Fruit fly (Drosophila melanogaster) whole organism, embryonic: ENCODE measurements around the gene CG14694.

Experiments used
- Asciz ChIP-seq: fragments of 200-800 bp; sonication (Bioruptor generic); optimal IDR thresholded peaks from 2 replicates; lab custom pipeline; 2017; ENCODE audit warnings: missing biosample characterization, mild to moderate bottlenecking, missing genetic modification characterization, missing genetic modification reagents
- Atf6 ChIP-seq: fragments of 200-800 bp; sonication (Bioruptor generic); IDR thresholded peaks from 2 replicates; pipeline ENCODE4 v1.3.6; 2022; ENCODE audit warnings: missing biosample characterization, missing genetic modification characterization
- Awh ChIP-seq: fragments of 200-800 bp; sonication (Bioruptor generic); IDR thresholded peaks from 2 replicates; pipeline ENCODE4, ENCODE4 v1.3.6; 2022; ENCODE audit warnings: missing biosample characterization, missing genetic modification characterization
- CG10959 ChIP-seq: fragments of 200-800 bp; sonication (Bioruptor generic); IDR thresholded peaks from 2 replicates; pipeline ENCODE4 v1.3.6; 2022; ENCODE audit warnings: missing biosample characterization, missing genetic modification characterization
- CG11398 ChIP-seq: fragments of 200-800 bp; sonication (Bioruptor generic); optimal IDR thresholded peaks from 2 replicates; lab custom pipeline; 2016; ENCODE audit warnings: missing biosample characterization, missing genetic modification characterization
- CG11696 ChIP-seq: fragments of 200-800 bp; sonication (Bioruptor generic); IDR thresholded peaks from 2 replicates; pipeline ENCODE4 v1.3.6; 2022; ENCODE audit warnings: missing biosample characterization, missing genetic modification characterization
- CG12071 ChIP-seq: fragments of 200-800 bp; sonication (Bioruptor generic); optimal IDR thresholded peaks from 3 replicates; lab custom pipeline; 2018; ENCODE audit warnings: missing biosample characterization, mild to moderate bottlenecking, missing genetic modification characterization
- CG13894 ChIP-seq: fragments of 200-800 bp; sonication (Bioruptor generic); optimal IDR thresholded peaks from 3 replicates; lab custom pipeline; 2018; ENCODE audit warnings: missing biosample characterization, mild to moderate bottlenecking, missing genetic modification characterization, moderate library complexity
- CG1529 ChIP-seq: fragments of 200-800 bp; sonication (Bioruptor generic); optimal IDR thresholded peaks from 3 replicates; lab custom pipeline; 2018; ENCODE audit warnings: missing biosample characterization, missing genetic modification characterization
- CG16863 ChIP-seq: fragments of 200-800 bp; sonication (Bioruptor generic); optimal IDR thresholded peaks from 3 replicates; lab custom pipeline; 2016; ENCODE audit warnings: missing biosample characterization, missing genetic modification characterization
- CG17186 ChIP-seq: fragments of 200-800 bp; sonication (Bioruptor generic); optimal IDR thresholded peaks from 3 replicates; lab custom pipeline; 2017; ENCODE audit warnings: missing biosample characterization, missing genetic modification reagents, missing genetic modification characterization
- CG2199 ChIP-seq: fragments of 200-800 bp; sonication (Bioruptor generic); IDR thresholded peaks from 3 replicates; pipeline ENCODE4 v1.3.6; 2022; ENCODE audit warnings: missing biosample characterization, missing genetic modification characterization
- CG31365 ChIP-seq: fragments of 200-800 bp; sonication (Bioruptor generic); optimal IDR thresholded peaks from 2 replicates; lab custom pipeline; 2018; ENCODE audit warnings: missing biosample characterization, mild to moderate bottlenecking, missing genetic modification characterization
- CG33557 ChIP-seq: fragments of 200-800 bp; sonication (Bioruptor generic); optimal IDR thresholded peaks from 2 replicates; lab custom pipeline; 2019; ENCODE audit warnings: missing biosample characterization, mild to moderate bottlenecking, missing genetic modification characterization, moderate library complexity
- CG34224 ChIP-seq: fragments of 200-800 bp; sonication (Bioruptor generic); IDR thresholded peaks from 3 replicates; pipeline ENCODE4 v1.3.6; 2022; ENCODE audit warnings: missing biosample characterization, missing genetic modification characterization; ENCODE audit not compliant: partially characterized antibody
- CG34376 ChIP-seq: fragments of 200-800 bp; sonication (Bioruptor generic); optimal IDR thresholded peaks from 2 replicates; lab custom pipeline; 2018; ENCODE audit warnings: missing biosample characterization, mild to moderate bottlenecking, missing genetic modification characterization
- CG34422 ChIP-seq: fragments of 200-800 bp; sonication (Bioruptor generic); IDR thresholded peaks from 3 replicates; pipeline ENCODE4 v1.3.6; 2022; ENCODE audit warnings: missing biosample characterization, missing genetic modification characterization
- CG3847 ChIP-seq: fragments of 200-800 bp; sonication (Bioruptor generic); IDR thresholded peaks from 2 replicates; pipeline ENCODE4 v1.3.6; 2022; ENCODE audit warnings: missing biosample characterization, missing genetic modification characterization
- CG4404 ChIP-seq: fragments of 200-800 bp; sonication (Bioruptor generic); IDR thresholded peaks from 2 replicates; pipeline ENCODE4 v1.3.6; 2022; ENCODE audit warnings: missing biosample characterization, missing genetic modification characterization
- CG6254 ChIP-seq: fragments of 200-800 bp; sonication (Bioruptor generic); optimal IDR thresholded peaks from 3 replicates; lab custom pipeline; 2017; ENCODE audit warnings: mild to moderate bottlenecking, missing biosample characterization, missing genetic modification reagents, missing genetic modification characterization
- CG6272 ChIP-seq: fragments of 200-800 bp; sonication (Bioruptor generic); IDR thresholded peaks from 2 replicates; pipeline ENCODE4 v1.3.6; 2022; ENCODE audit warnings: missing biosample characterization, missing genetic modification characterization
- CG6683 ChIP-seq: fragments of 200-800 bp; sonication (Bioruptor generic); optimal IDR thresholded peaks from 2 replicates; lab custom pipeline; 2017; ENCODE audit warnings: missing biosample characterization, mild to moderate bottlenecking, missing genetic modification characterization, missing genetic modification reagents
- CG7271 ChIP-seq: fragments of 200-800 bp; sonication (Bioruptor generic); optimal IDR thresholded peaks from 2 replicates; lab custom pipeline; 2018; ENCODE audit warnings: missing biosample characterization, mild to moderate bottlenecking, missing genetic modification characterization, moderate library complexity
- CG8924 ChIP-seq: fragments of 200-800 bp; optimal IDR thresholded peaks from 3 replicates; lab custom pipeline; 2019; ENCODE audit warnings: missing biosample characterization, mild to moderate bottlenecking, missing genetic modification characterization, moderate library complexity
- CG9876 ChIP-seq: fragments of 200-800 bp; sonication (Bioruptor generic); optimal IDR thresholded peaks from 2 replicates; lab custom pipeline; 2016; ENCODE audit warnings: missing biosample characterization, missing genetic modification characterization
- Deaf1 ChIP-seq: fragments of 200-800 bp; optimal IDR thresholded peaks from 3 replicates; lab custom pipeline; 2019; ENCODE audit warnings: missing biosample characterization, mild to moderate bottlenecking, missing genetic modification characterization, moderate library complexity
- Dip2 ChIP-seq: fragments of 200-800 bp; sonication (Bioruptor generic); IDR thresholded peaks from 2 replicates; pipeline ENCODE4 v1.3.6; 2022; ENCODE audit warnings: missing biosample characterization, missing genetic modification characterization
- Doc3 ChIP-seq: fragments of 200-800 bp; sonication (Bioruptor generic); IDR thresholded peaks from 3 replicates; pipeline ENCODE4 v1.3.6; 2022; ENCODE audit warnings: missing biosample characterization, missing genetic modification characterization; ENCODE audit not compliant: partially characterized antibody
- E2f2 ChIP-seq: fragments of 200-800 bp; sonication (Bioruptor generic); IDR thresholded peaks from 2 replicates; pipeline ENCODE4 v1.3.6; 2022; ENCODE audit warnings: missing biosample characterization, missing genetic modification characterization
- ERR ChIP-seq: fragments of 200-800 bp; sonication (Bioruptor generic); optimal IDR thresholded peaks from 2 replicates; lab custom pipeline; 2016; ENCODE audit warnings: missing biosample characterization, missing genetic modification characterization
- Fer2 ChIP-seq: fragments of 200-800 bp; sonication (Bioruptor generic); optimal IDR thresholded peaks from 2 replicates; lab custom pipeline; 2018; ENCODE audit warnings: missing biosample characterization, mild to moderate bottlenecking, missing genetic modification characterization, moderate library complexity
- Hr3 ChIP-seq: fragments of 200-800 bp; sonication (Bioruptor generic); optimal IDR thresholded peaks from 3 replicates; lab custom pipeline; 2016; ENCODE audit warnings: missing biosample characterization, missing genetic modification characterization
- MBD-R2 ChIP-seq: fragments of 200-800 bp; sonication (Bioruptor generic); IDR thresholded peaks from 2 replicates; pipeline ENCODE4 v1.3.6; 2022; ENCODE audit warnings: missing biosample characterization, missing genetic modification characterization
- al ChIP-seq: fragments of 200-800 bp; sonication (Bioruptor generic); IDR thresholded peaks from 2 replicates; pipeline ENCODE4 v1.3.6; 2022; ENCODE audit warnings: missing biosample characterization, missing genetic modification characterization
- cwo ChIP-seq: fragments of 200-800 bp; sonication (Bioruptor generic); optimal IDR thresholded peaks from 3 replicates; lab custom pipeline; 2017; ENCODE audit warnings: missing biosample characterization, missing genetic modification characterization, mild to moderate bottlenecking, moderate library complexity, missing genetic modification reagents
- da ChIP-seq: fragments of 200-800 bp; sonication (Bioruptor generic); optimal IDR thresholded peaks from 2 replicates; lab custom pipeline; 2016; ENCODE audit warnings: missing biosample characterization, missing genetic modification characterization
- danr ChIP-seq: fragments of 200-800 bp; sonication (Bioruptor generic); IDR thresholded peaks from 2 replicates; pipeline ENCODE4 v1.3.6; 2022; ENCODE audit warnings: missing biosample characterization, missing genetic modification characterization
- dm ChIP-seq: fragments of 200-800 bp; sonication (Bioruptor generic); optimal IDR thresholded peaks from 3 replicates; lab custom pipeline; 2016; ENCODE audit warnings: missing biosample characterization, missing genetic modification characterization
- esg ChIP-seq: fragments of 200-800 bp; sonication (Bioruptor generic); conservative IDR thresholded peaks from 2 replicates; pipeline ENCODE4 v1.3.6; 2022; ENCODE audit warnings: missing biosample characterization, missing genetic modification characterization
- eve ChIP-seq, 2 experiments: fragments of >200 bp; optimal IDR thresholded peaks; 2 replicates each; lab custom pipeline; 2017; ENCODE audit warnings: missing biosample characterization in 2 of 2, missing genetic modification characterization in 2 of 2
- exex ChIP-seq: fragments of 200-800 bp; sonication (Bioruptor generic); optimal IDR thresholded peaks from 4 replicates; lab custom pipeline; 2018; ENCODE audit warnings: missing biosample characterization, mild to moderate bottlenecking, missing genetic modification characterization, moderate library complexity
- jing ChIP-seq: fragments of 200-800 bp; sonication (Bioruptor generic); optimal IDR thresholded peaks from 2 replicates; lab custom pipeline; 2018; ENCODE audit warnings: missing biosample characterization, mild to moderate bottlenecking, missing genetic modification characterization
- klu ChIP-seq: fragments of 200-800 bp; sonication (Bioruptor generic); IDR thresholded peaks from 2 replicates; pipeline ENCODE4 v1.3.6; 2022; ENCODE audit warnings: missing biosample characterization, missing genetic modification characterization
- knrl ChIP-seq: fragments of 200-800 bp; sonication (Bioruptor generic); IDR thresholded peaks from 3 replicates; pipeline ENCODE4 v1.3.6; 2022; ENCODE audit warnings: missing biosample characterization, missing genetic modification characterization; ENCODE audit not compliant: partially characterized antibody
- nerfin-1 ChIP-seq: fragments of 200-800 bp; sonication (Bioruptor generic); optimal IDR thresholded peaks from 3 replicates; lab custom pipeline; 2019; ENCODE audit warnings: missing biosample characterization, mild to moderate bottlenecking, missing genetic modification characterization, moderate library complexity
- pnt ChIP-seq: fragments of 200-800 bp; sonication (Bioruptor generic); optimal IDR thresholded peaks from 3 replicates; lab custom pipeline; 2016; ENCODE audit warnings: missing biosample characterization, missing genetic modification characterization
- pum ChIP-seq: fragments of 200-800 bp; sonication (Bioruptor generic); optimal IDR thresholded peaks from 2 replicates; lab custom pipeline; 2016; ENCODE audit warnings: missing biosample characterization, missing genetic modification characterization
- sens ChIP-seq: fragments of 200-800 bp; sonication (Bioruptor generic); peaks from one replicate; lab custom pipeline; 2016; ENCODE audit warnings: missing biosample characterization, missing genetic modification characterization
- slbo ChIP-seq: fragments of 200-800 bp; sonication (Bioruptor generic); IDR thresholded peaks from 2 replicates; pipeline ENCODE4 v1.3.6; 2022; ENCODE audit warnings: missing biosample characterization, missing genetic modification characterization
- ssp ChIP-seq: fragments of 200-800 bp; sonication (Bioruptor generic); IDR thresholded peaks from 2 replicates; pipeline ENCODE4 v1.3.6; 2022; ENCODE audit warnings: missing biosample characterization, missing genetic modification characterization
- usp ChIP-seq: fragments of >200 bp; optimal IDR thresholded peaks from 2 replicates; lab custom pipeline; 2017; ENCODE audit warnings: missing biosample characterization, missing genetic modification characterization

Gene CG14694

dm6 chr3R:10862773-10863445, 3.3 kb upstream of the CG14694 start, which contains the start of gene CG6574 (continued):
- TF ChIP-seq ssp (GFP tag; lab: Robert Waterston, UW) = no peak
- TF ChIP-seq nerfin-1 (tag; lab: Kevin White, UChicago) = no peak
- TF ChIP-seq CG11696 (GFP tag; lab: Robert Waterston, UW) = peak; percentile 95
- TF ChIP-seq Asciz (GFP tag; lab: Kevin White, UChicago) = no peak
- no peak for TF ChIP-seq eve (GFP tag; optimal IDR thresholded peaks at IDR 0.05; lab: Kevin White, UChicago)
- TF ChIP-seq MBD-R2 = peak; percentile 57; the same call in 1 of the 2 replicates
- TF ChIP-seq ERR (GFP tag; lab: Kevin White, UChicago) = no peak
- TF ChIP-seq CG12071 (GFP tag; lab: Kevin White, UChicago) = peak; percentile 35
- peak; percentile 46 for TF ChIP-seq CG34376 (GFP tag; lab: Kevin White, UChicago)
- no peak for TF ChIP-seq dm (GFP tag; lab: Kevin White, UChicago)
- no peak for TF ChIP-seq CG13894
- no peak for TF ChIP-seq pnt
- TF ChIP-seq Atf6 (GFP tag; lab: Robert Waterston, UW) = no peak
- TF ChIP-seq Hr3 (GFP tag; lab: Kevin White, UChicago) = no peak
- no peak; the same call in 1 of the 2 replicates for TF ChIP-seq esg (GFP tag; lab: Robert Waterston, UW)
- no peak for TF ChIP-seq CG33557 (GFP tag; lab: Kevin White, UChicago)
- TF ChIP-seq E2f2 (GFP tag; lab: Robert Waterston, UW) = peak; percentile 15; the same call in 1 of the 2 replicates
- TF ChIP-seq CG9876 (GFP tag; lab: Kevin White, UChicago) = no peak
- peak; percentile 36 for TF ChIP-seq CG6254 (GFP tag; lab: Kevin White, UChicago)
- no peak for TF ChIP-seq CG6272 (GFP tag; lab: Robert Waterston, UW)
- TF ChIP-seq Fer2 (tag; lab: Kevin White, UChicago) = no peak
- 0 out of 3 replicates have a peak, but pooled peaks have one; percentile 6 for TF ChIP-seq Doc3 (GFP tag; lab: Robert Waterston, UW)
- TF ChIP-seq CG17186 = no peak
- TF ChIP-seq Dip2 (GFP tag; lab: Robert Waterston, UW) = no peak
- TF ChIP-seq CG31365 (tag; lab: Kevin White, UChicago) = peak; percentile 34
- peak; percentile 20; the same call in 1 of the 3 replicates for TF ChIP-seq CG34422 (GFP tag; lab: Robert Waterston, UW)
- no peak for TF ChIP-seq CG11398
- no peak for TF ChIP-seq Awh (GFP tag; lab: Robert Waterston, UW)
- TF ChIP-seq CG4404 (GFP tag; lab: Robert Waterston, UW) = no peak
- TF ChIP-seq Deaf1 (tag; lab: Kevin White, UChicago) = no peak
- TF ChIP-seq CG8924 (tag; lab: Kevin White, UChicago) = peak; percentile 5
- no peak for TF ChIP-seq da (GFP tag; lab: Kevin White, UChicago)
- TF ChIP-seq sens = peak; percentile 86
- peak; percentile 67 for TF ChIP-seq exex (tag; lab: Kevin White, UChicago)
- TF ChIP-seq CG1529 = no peak
- no peak for TF ChIP-seq pum (GFP tag; lab: Kevin White, UChicago)
- TF ChIP-seq jing (GFP tag; lab: Kevin White, UChicago) = no peak
- TF ChIP-seq CG3847 = no peak
- no peak for TF ChIP-seq al
- no peak for TF ChIP-seq slbo (GFP tag; lab: Robert Waterston, UW)
- TF ChIP-seq knrl = no peak
- TF ChIP-seq CG6683 (GFP tag; lab: Kevin White, UChicago) = no peak
- TF ChIP-seq CG10959 (GFP tag; lab: Robert Waterston, UW) = no peak
- TF ChIP-seq usp (GFP tag; lab: Kevin White, UChicago) = no peak
- no peak for TF ChIP-seq CG7271 (tag; lab: Kevin White, UChicago)
- TF ChIP-seq CG16863 (GFP tag; lab: Kevin White, UChicago) = no peak
- no peak for TF ChIP-seq CG34224 (GFP tag; lab: Robert Waterston, UW)
- TF ChIP-seq klu = no peak
- TF ChIP-seq cwo (GFP tag; lab: Kevin White, UChicago) = peak; percentile 17
- TF ChIP-seq CG2199 (GFP tag; lab: Robert Waterston, UW) = no peak
- no peak for TF ChIP-seq danr (GFP tag; lab: Robert Waterston, UW)
